Fruit fly (Drosophila melanogaster) S2 (cell line): ENCODE data around the gene CG18641.

Experiments
- CG8478 ChIP-seq: fragments of >200 bp; optimal IDR thresholded peaks from 2 replicates; lab custom pipeline; 2018
- CTCF ChIP-seq, 2 experiments: fragments of >200 bp; optimal IDR thresholded peaks; 2 replicates each; lab custom pipeline; 2018

- TF ChIP-seq CG8478 (lab: Kevin White, UChicago) (no peak), CTCF (optimal IDR thresholded peaks at IDR 0.05; lab: Kevin White, UChicago) (no peak)
Observed at dm6 chr2L:2438640-2439276, 23.6 kb upstream of the CG18641 start.
